Fruit fly (Drosophila melanogaster) whole organism, wandering third instar larva: ENCODE data around the gene RpS5b.
A peak's percentile ranks its signal among the peaks of the same experiment; 100 is the strongest.

Source experiments
- Jra ChIP-seq: sonication (Bioruptor generic); optimal IDR thresholded peaks from 2 replicates; lab custom pipeline; 2016; ENCODE audit warnings: missing biosample characterization, missing genetic modification characterization
- dl ChIP-seq, 2 experiments: fragments of 175-275, 200-275 bp in 1 of 2; fragments of 200-275 bp in 1 of 2; sonication (Bioruptor generic); optimal IDR thresholded peaks; lab custom pipeline; 2018; ENCODE audit warnings: mild to moderate bottlenecking in 2 of 2, missing biosample characterization in 2 of 2, missing genetic modification characterization in 2 of 2, moderate library complexity in 2 of 2; ENCODE audit not compliant: partially characterized antibody in 2 of 2, insufficient read depth in 1 of 2

The RpS5b gene

dm6 chr3R:14852610-14853009, 48.8 kb downstream of the RpS5b start:
- TF ChIP-seq Jra (GFP tag; lab: Kevin White, UChicago) (no peak), dl (GFP tag; optimal IDR thresholded peaks at IDR 0.05; lab: Kevin White, UChicago; ENCODE audit: insufficient read depth in 1 of 2, partially characterized antibody in 2 of 2) (peak in 1 of 2 experiments; percentile 8)
